Fruit fly (Drosophila melanogaster) whole organism, embryonic: ENCODE results near the gene bin.

Source experiments
- Adf1 ChIP-seq: fragments of 200-800 bp; sonication (Bioruptor generic); IDR thresholded peaks from 2 replicates; pipeline ENCODE4 v1.3.6; 2022; ENCODE audit warnings: missing biosample characterization, missing genetic modification characterization
- Aef1 ChIP-seq: fragments of 200-800 bp; sonication (Bioruptor generic); IDR thresholded peaks from 3 replicates; pipeline ENCODE4 v1.3.6; 2022; ENCODE audit warnings: missing biosample characterization, missing genetic modification characterization
- Blimp-1 ChIP-seq: fragments of 200-800 bp; sonication (Bioruptor generic); optimal IDR thresholded peaks from 3 replicates; lab custom pipeline; 2018; ENCODE audit warnings: missing biosample characterization, missing genetic modification characterization, mild to moderate bottlenecking, moderate library complexity, missing genetic modification reagents
- CG1024 ChIP-seq: fragments of 200-800 bp; sonication (Bioruptor generic); IDR thresholded peaks from 2 replicates; pipeline ENCODE4 v1.3.6; 2022; ENCODE audit warnings: missing biosample characterization, missing genetic modification characterization
- CG10654 ChIP-seq: fragments of 200-800 bp; sonication (Bioruptor generic); optimal IDR thresholded peaks from 2 replicates; lab custom pipeline; 2016; ENCODE audit warnings: missing biosample characterization, missing genetic modification characterization
- CG10979 ChIP-seq: fragments of 200-800 bp; sonication (Bioruptor generic); optimal IDR thresholded peaks from 2 replicates; lab custom pipeline; 2018; ENCODE audit warnings: missing biosample characterization, mild to moderate bottlenecking, missing genetic modification characterization, moderate library complexity
- CG11093 ChIP-seq: fragments of 200-800 bp; sonication (Bioruptor generic); IDR thresholded peaks from 3 replicates; pipeline ENCODE4 v1.3.6; 2022; ENCODE audit warnings: missing biosample characterization, missing genetic modification characterization
- CG12104 ChIP-seq: fragments of 200-800 bp; sonication (Bioruptor generic); optimal IDR thresholded peaks from 3 replicates; lab custom pipeline; 2016; ENCODE audit warnings: missing biosample characterization, missing genetic modification characterization
- CG1233 ChIP-seq: fragments of 200-800 bp; sonication (Bioruptor generic); optimal IDR thresholded peaks from 4 replicates; lab custom pipeline; 2018; ENCODE audit warnings: missing biosample characterization, mild to moderate bottlenecking, missing genetic modification characterization
- CG13624 ChIP-seq: fragments of 200-800 bp; sonication (Bioruptor generic); optimal IDR thresholded peaks from 2 replicates; lab custom pipeline; 2016; ENCODE audit warnings: missing biosample characterization, missing genetic modification characterization
- CG14667 ChIP-seq: fragments of 200-800 bp; sonication (Bioruptor generic); IDR thresholded peaks from 2 replicates; pipeline ENCODE4 v1.3.6; 2022; ENCODE audit warnings: missing biosample characterization, missing genetic modification characterization
- CG17359 ChIP-seq: fragments of 200-800 bp; sonication (Bioruptor generic); optimal IDR thresholded peaks from 3 replicates; lab custom pipeline; 2018; ENCODE audit warnings: missing biosample characterization, mild to moderate bottlenecking, missing genetic modification characterization, moderate library complexity
- CG2120 ChIP-seq: fragments of 200-800 bp; sonication (Bioruptor generic); optimal IDR thresholded peaks from 3 replicates; lab custom pipeline; 2016; ENCODE audit warnings: missing biosample characterization, missing genetic modification characterization
- CG2129 ChIP-seq: fragments of 200-800 bp; sonication (Bioruptor generic); IDR thresholded peaks from 2 replicates; pipeline ENCODE4 v1.3.6; 2022; ENCODE audit warnings: missing biosample characterization, missing genetic modification characterization; ENCODE audit not compliant: partially characterized antibody
- CG2199 ChIP-seq: fragments of 200-800 bp; sonication (Bioruptor generic); IDR thresholded peaks from 3 replicates; pipeline ENCODE4 v1.3.6; 2022; ENCODE audit warnings: missing biosample characterization, missing genetic modification characterization
- CG2202 ChIP-seq: fragments of 200-800 bp; sonication (Bioruptor generic); optimal IDR thresholded peaks from 2 replicates; lab custom pipeline; 2018; ENCODE audit warnings: missing biosample characterization, mild to moderate bottlenecking, missing genetic modification characterization
- CG2678 ChIP-seq: fragments of 200-800 bp; sonication (Bioruptor generic); optimal IDR thresholded peaks from 3 replicates; lab custom pipeline; 2019; ENCODE audit warnings: missing biosample characterization, mild to moderate bottlenecking, missing genetic modification characterization, moderate library complexity
- CG32772 ChIP-seq: fragments of 200-800 bp; sonication (Bioruptor generic); IDR thresholded peaks from 2 replicates; pipeline ENCODE4 v1.3.6; 2022; ENCODE audit warnings: missing biosample characterization, missing genetic modification characterization
- CG34422 ChIP-seq: fragments of 200-800 bp; sonication (Bioruptor generic); IDR thresholded peaks from 3 replicates; pipeline ENCODE4 v1.3.6; 2022; ENCODE audit warnings: missing biosample characterization, missing genetic modification characterization
- CG4707 ChIP-seq: fragments of 200-800 bp; sonication (Bioruptor generic); optimal IDR thresholded peaks from 2 replicates; lab custom pipeline; 2018; ENCODE audit warnings: missing biosample characterization, mild to moderate bottlenecking, missing genetic modification characterization, moderate library complexity
- CG4820 ChIP-seq: fragments of 200-800 bp; sonication (Bioruptor generic); optimal IDR thresholded peaks from 3 replicates; lab custom pipeline; 2016; ENCODE audit warnings: missing biosample characterization, missing genetic modification characterization
- CG6254 ChIP-seq: fragments of 200-800 bp; sonication (Bioruptor generic); optimal IDR thresholded peaks from 3 replicates; lab custom pipeline; 2017; ENCODE audit warnings: mild to moderate bottlenecking, missing biosample characterization, missing genetic modification reagents, missing genetic modification characterization
- CG7786 ChIP-seq: fragments of 200-800 bp; sonication (Bioruptor generic); optimal IDR thresholded peaks from 2 replicates; lab custom pipeline; 2016; ENCODE audit warnings: missing biosample characterization, missing genetic modification characterization
- CG9932 ChIP-seq: fragments of 200-800 bp; sonication (Bioruptor generic); IDR thresholded peaks from 2 replicates; pipeline ENCODE4 v1.3.6; 2022; ENCODE audit warnings: missing biosample characterization, missing genetic modification characterization
- CTCF ChIP-seq: fragments of 200-800 bp; sonication (Bioruptor generic); optimal IDR thresholded peaks from 2 replicates; lab custom pipeline; 2017; ENCODE audit warnings: missing biosample characterization, mild to moderate bottlenecking, missing genetic modification characterization, moderate library complexity
- Doc2 ChIP-seq: fragments of 200-800 bp; sonication (Bioruptor generic); IDR thresholded peaks from 2 replicates; pipeline ENCODE4 v1.3.6; 2022; ENCODE audit warnings: missing biosample characterization, missing genetic modification characterization
- Drgx ChIP-seq: fragments of 200-800 bp; sonication (Bioruptor generic); IDR thresholded peaks from 2 replicates; pipeline ENCODE4 v1.3.6; 2022; ENCODE audit warnings: missing biosample characterization, missing genetic modification characterization
- Kr ChIP-seq: fragments of 200-800 bp; sonication (Bioruptor generic); optimal IDR thresholded peaks from 2 replicates; lab custom pipeline; 2017; ENCODE audit warnings: missing biosample characterization, mild to moderate bottlenecking, missing genetic modification characterization
- Max ChIP-seq: fragments of 200-800 bp; sonication (Bioruptor generic); optimal IDR thresholded peaks from 2 replicates; lab custom pipeline; 2016; ENCODE audit warnings: missing biosample characterization, mild to moderate bottlenecking, missing genetic modification characterization
- NFAT ChIP-seq: fragments of 200-800 bp; sonication (Bioruptor generic); IDR thresholded peaks from 2 replicates; pipeline ENCODE4 v1.3.6; 2022; ENCODE audit warnings: missing biosample characterization, missing genetic modification characterization
- Nf-YA ChIP-seq: fragments of 200-800 bp; sonication (Bioruptor generic); IDR thresholded peaks from 2 replicates; pipeline ENCODE4 v1.3.6; 2022; ENCODE audit warnings: missing biosample characterization, missing genetic modification characterization
- Pdp1 ChIP-seq, 2 experiments: fragments of 200-800 bp; sonication (Bioruptor generic); optimal IDR thresholded peaks; 3 replicates each; lab custom pipeline; 2016; ENCODE audit warnings: missing biosample characterization in 2 of 2, missing genetic modification characterization in 2 of 2, mild to moderate bottlenecking in 1 of 2, moderate library complexity in 1 of 2
- Stat92E ChIP-seq, 3 experiments: fragments of >200 bp in 2 of 3; fragments of 200-800 bp in 1 of 3; sonication (Bioruptor generic) in 1 of 3; optimal IDR thresholded peaks; 2 replicates each; lab custom pipeline; 2017 to 2019; ENCODE audit warnings: missing biosample characterization in 3 of 3, missing genetic modification characterization in 3 of 3, mild to moderate bottlenecking in 1 of 3, moderate library complexity in 1 of 3
- ac ChIP-seq: fragments of 200-800 bp; sonication (Bioruptor generic); optimal IDR thresholded peaks from 3 replicates; lab custom pipeline; 2017; ENCODE audit warnings: missing biosample characterization, mild to moderate bottlenecking, missing genetic modification characterization
- ato ChIP-seq: fragments of 200-800 bp; sonication (Bioruptor generic); IDR thresholded peaks from 2 replicates; pipeline ENCODE4 v1.3.6; 2022; ENCODE audit warnings: missing biosample characterization, missing genetic modification characterization; ENCODE audit not compliant: partially characterized antibody
- dpn ChIP-seq, 2 experiments: fragments of 200-800 bp; sonication (Bioruptor generic); optimal IDR thresholded peaks; 3 replicates each; lab custom pipeline; 2016; ENCODE audit warnings: missing biosample characterization in 2 of 2, missing genetic modification characterization in 2 of 2
- eyg ChIP-seq: fragments of 200-800 bp; sonication (Bioruptor generic); optimal IDR thresholded peaks from 3 replicates; lab custom pipeline; 2016; ENCODE audit warnings: missing biosample characterization, missing genetic modification characterization
- gro ChIP-seq: fragments of 200-800 bp; sonication (Bioruptor generic); optimal IDR thresholded peaks from 2 replicates; lab custom pipeline; 2016; ENCODE audit warnings: missing biosample characterization, missing genetic modification characterization
- gt ChIP-seq: fragments of 200-800 bp; sonication (Bioruptor generic); IDR thresholded peaks from 2 replicates; pipeline ENCODE4 v1.3.6; 2022; ENCODE audit warnings: missing biosample characterization, missing genetic modification characterization
- nom ChIP-seq: fragments of 200-800 bp; sonication (Bioruptor generic); optimal IDR thresholded peaks from 2 replicates; lab custom pipeline; 2017; ENCODE audit warnings: missing biosample characterization, missing genetic modification characterization, mild to moderate bottlenecking, moderate library complexity, missing genetic modification reagents
- pita ChIP-seq: fragments of 200-800 bp; sonication (Bioruptor generic); optimal IDR thresholded peaks from 2 replicates; lab custom pipeline; 2017; ENCODE audit warnings: missing biosample characterization, mild to moderate bottlenecking, missing genetic modification characterization
- pros ChIP-seq: fragments of 200-800 bp; sonication (Bioruptor generic); optimal IDR thresholded peaks from 3 replicates; lab custom pipeline; 2019; ENCODE audit warnings: missing biosample characterization, mild to moderate bottlenecking, missing genetic modification characterization, moderate library complexity
- schlank ChIP-seq: fragments of 200-800 bp; sonication (Bioruptor generic); optimal IDR thresholded peaks from 2 replicates; lab custom pipeline; 2018; ENCODE audit warnings: missing biosample characterization, mild to moderate bottlenecking, missing genetic modification characterization
- sima ChIP-seq: fragments of 200-800 bp; sonication (Bioruptor generic); optimal IDR thresholded peaks from 2 replicates; lab custom pipeline; 2016; ENCODE audit warnings: missing biosample characterization, missing genetic modification characterization
- sr ChIP-seq: fragments of 200-800 bp; sonication (Bioruptor generic); IDR thresholded peaks from 3 replicates; pipeline ENCODE4 v1.3.6; 2022; ENCODE audit warnings: missing biosample characterization, missing genetic modification characterization
- ssp ChIP-seq: fragments of 200-800 bp; sonication (Bioruptor generic); IDR thresholded peaks from 2 replicates; pipeline ENCODE4 v1.3.6; 2022; ENCODE audit warnings: missing biosample characterization, missing genetic modification characterization
- toy ChIP-seq: fragments of 200-800 bp; sonication (Bioruptor generic); IDR thresholded peaks from 2 replicates; pipeline ENCODE4 v1.3.6; 2022; ENCODE audit warnings: missing biosample characterization, missing genetic modification characterization

bin gene

dm6 chr3L:6964488-6965152 is 25.8 kb upstream of the bin start, which contains the start of gene sgl (continued):
- peak; percentile 51 for TF ChIP-seq CG2120
- no peak for TF ChIP-seq Blimp-1 (GFP tag; lab: Kevin White, UChicago)
- TF ChIP-seq CG6254 (GFP tag; lab: Kevin White, UChicago), result no peak
- TF ChIP-seq schlank, result no peak
- peak; percentile 39 for TF ChIP-seq CG1233 (GFP tag; lab: Kevin White, UChicago)
- no peak; the same call in 1 of the 2 replicates for TF ChIP-seq CG2129 (GFP tag; lab: Robert Waterston, UW)
- TF ChIP-seq CG4707 (GFP tag; lab: Kevin White, UChicago), result peak; percentile 3

- TF ChIP-seq Doc2 (GFP tag; lab: Robert Waterston, UW) (no peak), Nf-YA (GFP tag; lab: Robert Waterston, UW) (no peak), CG10654 (no peak), toy (GFP tag; lab: Robert Waterston, UW) (no peak), gro (no peak), CG13624 (GFP tag; lab: Kevin White, UChicago) (no peak), CG12104 (no peak), CG34422 (GFP tag; lab: Robert Waterston, UW) (no peak), Aef1 (GFP tag; lab: Robert Waterston, UW) (no peak), CG2202 (tag; lab: Kevin White, UChicago) (no peak), CG1024 (GFP tag; lab: Robert Waterston, UW) (no peak), CG10979 (tag; lab: Kevin White, UChicago) (no peak), Adf1 (no peak), sima (GFP tag; lab: Kevin White, UChicago) (no peak), CG14667 (no peak), nom (GFP tag; lab: Kevin White, UChicago) (no peak), CTCF (GFP tag; lab: Kevin White, UChicago) (no peak), CG32772 (GFP tag; lab: Robert Waterston, UW) (no peak), ato (GFP tag; lab: Robert Waterston, UW) (no peak)
Observed at dm6 chr3L:6967797-6968196, 22.6 kb upstream of the bin start, which contains the start of gene CG10064. TSS of gene CG10064 (minus strand) at chr3L:6967897.

- TF ChIP-seq NFAT (GFP tag; lab: Robert Waterston, UW) (no peak), Kr (GFP tag; lab: Kevin White, UChicago) (no peak), CG2678 (tag; lab: Kevin White, UChicago) (peak; percentile 54), dpn (GFP tag; optimal IDR thresholded peaks at IDR 0.05; lab: Kevin White, UChicago) (peak; percentile 11 to 20), Pdp1 (GFP tag; optimal IDR thresholded peaks at IDR 0.05; lab: Kevin White, UChicago) (no peak), ssp (peak; percentile 54), CG9932 (GFP tag; lab: Robert Waterston, UW) (peak; percentile 36), ato (GFP tag; lab: Robert Waterston, UW) (no peak), ac (GFP tag; lab: Kevin White, UChicago) (no peak), Stat92E (GFP tag; optimal IDR thresholded peaks at IDR 0.05; lab: Kevin White, UChicago) (no peak), sr (GFP tag; lab: Robert Waterston, UW) (no peak), CG4820 (GFP tag; lab: Kevin White, UChicago) (peak; percentile 16), pita (no peak), Max (peak; percentile 17), gt (GFP tag; lab: Robert Waterston, UW) (no peak), CG7786 (GFP tag; lab: Kevin White, UChicago) (no peak), CG17359 (tag; lab: Kevin White, UChicago) (no peak), CG2199 (GFP tag; lab: Robert Waterston, UW) (no peak), eyg (GFP tag; lab: Kevin White, UChicago) (no peak), pros (GFP tag; lab: Kevin White, UChicago) (no peak), Drgx (0 out of 2 replicates have a peak, but pooled peaks have one; percentile 23), CG11093 (GFP tag; lab: Robert Waterston, UW) (no peak)
Observed at dm6 chr3L:6968961-6969814, 21.2 kb upstream of the bin start, which contains the start of the genes Mis12 and CG9953. TSS of gene Mis12 (minus strand) at chr3L:6969048. TSS of gene CG9953 (plus strand) at chr3L:6969658.
